Worm (Caenorhabditis elegans) whole organism, L2 larva: ENCODE results near the gene F23H12.3.

Experiments used
- C34F6.9 ChIP-seq: fragments of 150-350 bp; optimal IDR thresholded peaks from 2 replicates; lab custom pipeline; 2014; ENCODE audit warnings: missing biosample characterization, missing genetic modification characterization
- F13H6.1 ChIP-seq: sonication (generic microtip); optimal IDR thresholded peaks from 2 replicates; lab custom pipeline; 2016; ENCODE audit warnings: missing genetic modification characterization, missing compliant biosample characterization
- Y55F3AM.14 ChIP-seq: fragments of 200-800 bp; sonication (Bioruptor generic); optimal IDR thresholded peaks from 2 replicates; lab custom pipeline; 2018; ENCODE audit warnings: mild to moderate bottlenecking, missing genetic modification characterization, missing compliant biosample characterization
- ZK546.5 ChIP-seq: sonication (generic microtip); optimal IDR thresholded peaks from 2 replicates; lab custom pipeline; 2017; ENCODE audit warnings: missing biosample characterization, missing genetic modification characterization
- alr-1 ChIP-seq: fragments of 150-350 bp; optimal IDR thresholded peaks from 2 replicates; lab custom pipeline; 2014; ENCODE audit warnings: missing biosample characterization, missing genetic modification characterization
- aly-2 ChIP-seq: fragments of 150-350 bp; optimal IDR thresholded peaks from 2 replicates; lab custom pipeline; 2014; ENCODE audit warnings: missing biosample characterization, missing genetic modification characterization
- ama-1 ChIP-seq: fragments of 150-350 bp; optimal IDR thresholded peaks from 2 replicates; lab custom pipeline; 2018; ENCODE audit warnings: inconsistent platforms
- blmp-1 ChIP-seq: sonication (generic microtip); optimal IDR thresholded peaks from 2 replicates; lab custom pipeline; 2017; ENCODE audit warnings: missing genetic modification characterization, mild to moderate bottlenecking, missing compliant biosample characterization, antibody characterized with exemption, moderate library complexity; ENCODE audit not compliant: insufficient read depth
- ceh-16 ChIP-seq: fragments of 150-350 bp; optimal IDR thresholded peaks from 2 replicates; lab custom pipeline; 2014; ENCODE audit warnings: missing biosample characterization, missing genetic modification characterization
- crh-2 ChIP-seq: sonication (generic microtip); optimal IDR thresholded peaks from 2 replicates; lab custom pipeline; 2017; ENCODE audit warnings: missing biosample characterization, missing genetic modification characterization
- dmd-4 ChIP-seq: sonication (generic microtip); optimal IDR thresholded peaks from 2 replicates; lab custom pipeline; 2017; ENCODE audit warnings: missing biosample characterization, missing genetic modification characterization
- elt-1 ChIP-seq: fragments of 150-350 bp; optimal IDR thresholded peaks from 2 replicates; lab custom pipeline; 2014; ENCODE audit warnings: missing biosample characterization, missing genetic modification characterization
- lin-11 ChIP-seq: fragments of 150-350 bp; sonication (generic microtip); optimal IDR thresholded peaks from 2 replicates; lab custom pipeline; 2014; ENCODE audit warnings: missing biosample characterization, missing genetic modification characterization, inconsistent platforms, mixed read lengths
- lin-39 ChIP-seq: fragments of 150-350 bp; optimal IDR thresholded peaks from 2 replicates; lab custom pipeline; 2014; ENCODE audit warnings: missing biosample characterization, missing genetic modification reagents, missing genetic modification characterization
- lsy-2 ChIP-seq, 2 experiments: fragments of 150-350 bp in 1 of 2; sonication (generic microtip) in 1 of 2; optimal IDR thresholded peaks; 2 replicates each; lab custom pipeline; 2014 to 2017; ENCODE audit warnings: missing biosample characterization in 2 of 2, missing genetic modification characterization in 2 of 2
- mab-5 ChIP-seq: fragments of 150-350 bp; optimal IDR thresholded peaks from 2 replicates; lab custom pipeline; 2014; ENCODE audit warnings: missing biosample characterization, missing genetic modification characterization
- nhr-10 ChIP-seq: sonication (generic microtip); optimal IDR thresholded peaks from 2 replicates; lab custom pipeline; 2017; ENCODE audit warnings: missing biosample characterization, missing genetic modification characterization
- nhr-12 ChIP-seq: fragments of 150-350 bp; optimal IDR thresholded peaks from 2 replicates; lab custom pipeline; 2014; ENCODE audit warnings: missing biosample characterization, missing genetic modification characterization
- nhr-129 ChIP-seq: fragments of 150-350 bp; optimal IDR thresholded peaks from 2 replicates; lab custom pipeline; 2014; ENCODE audit warnings: missing biosample characterization, missing genetic modification characterization
- nhr-21 ChIP-seq: fragments of 150-350 bp; optimal IDR thresholded peaks from 2 replicates; lab custom pipeline; 2014; ENCODE audit warnings: missing biosample characterization, missing genetic modification characterization
- nhr-23 ChIP-seq: fragments of 150-350 bp; optimal IDR thresholded peaks from 2 replicates; lab custom pipeline; 2014; ENCODE audit warnings: missing biosample characterization, missing genetic modification reagents, missing genetic modification characterization
- nhr-237 ChIP-seq: fragments of 150-350 bp; optimal IDR thresholded peaks from 2 replicates; lab custom pipeline; 2014; ENCODE audit warnings: missing biosample characterization, missing genetic modification characterization
- nhr-25 ChIP-seq: fragments of 150-350 bp; sonication (generic microtip); optimal IDR thresholded peaks from 3 replicates; lab custom pipeline; 2014; ENCODE audit warnings: missing biosample characterization, missing genetic modification characterization
- nhr-77 ChIP-seq: fragments of 150-350 bp; optimal IDR thresholded peaks from 2 replicates; lab custom pipeline; 2014; ENCODE audit warnings: missing biosample characterization, missing genetic modification characterization
- peb-1 ChIP-seq: fragments of 150-350 bp; optimal IDR thresholded peaks from 2 replicates; lab custom pipeline; 2014; ENCODE audit warnings: missing biosample characterization, missing genetic modification characterization
- sem-4 ChIP-seq: fragments of 150-350 bp; optimal IDR thresholded peaks from 2 replicates; lab custom pipeline; 2014; ENCODE audit warnings: missing biosample characterization, missing genetic modification reagents, missing genetic modification characterization
- skn-1 ChIP-seq: sonication (generic microtip); optimal IDR thresholded peaks from 2 replicates; lab custom pipeline; 2017; ENCODE audit warnings: missing biosample characterization, missing genetic modification characterization
- sma-3 ChIP-seq: sonication (generic microtip); optimal IDR thresholded peaks from 2 replicates; lab custom pipeline; 2016; ENCODE audit warnings: missing genetic modification reagents, missing genetic modification characterization, missing compliant biosample characterization
- sma-9 ChIP-seq, 2 experiments: fragments of 150-350 bp in 1 of 2; sonication (generic microtip) in 1 of 2; optimal IDR thresholded peaks; 2 replicates each; lab custom pipeline; 2014 to 2016; ENCODE audit warnings: missing genetic modification characterization in 2 of 2, mild to moderate bottlenecking in 1 of 2, missing biosample characterization in 1 of 2, missing compliant biosample characterization in 1 of 2, missing genetic modification reagents in 1 of 2, moderate library complexity in 1 of 2
- snpc-4 ChIP-seq: fragments of 150-350 bp; optimal IDR thresholded peaks from 2 replicates; lab custom pipeline; 2014; ENCODE audit warnings: missing biosample characterization, missing genetic modification characterization
- unc-55 ChIP-seq: fragments of 150-350 bp; sonication (generic microtip); optimal IDR thresholded peaks from 3 replicates; lab custom pipeline; 2014; ENCODE audit warnings: missing biosample characterization, missing genetic modification reagents, missing genetic modification characterization
- unc-62 ChIP-seq: fragments of 150-350 bp; optimal IDR thresholded peaks from 2 replicates; lab custom pipeline; 2014; ENCODE audit warnings: missing biosample characterization, missing genetic modification reagents, missing genetic modification characterization
- zag-1 ChIP-seq: fragments of 150-350 bp; optimal IDR thresholded peaks from 2 replicates; lab custom pipeline; 2014; ENCODE audit warnings: missing biosample characterization, missing genetic modification characterization
- ztf-1 ChIP-seq: fragments of 200-800 bp; sonication (Bioruptor generic); conservative IDR thresholded peaks from 2 replicates; pipeline ENCODE4 v1.3.6; 2022; ENCODE audit warnings: missing genetic modification characterization, missing compliant biosample characterization
- ztf-4 ChIP-seq: fragments of 150-350 bp; optimal IDR thresholded peaks from 2 replicates; lab custom pipeline; 2014; ENCODE audit warnings: missing biosample characterization, missing genetic modification characterization

F23H12.3 gene

DNA sequence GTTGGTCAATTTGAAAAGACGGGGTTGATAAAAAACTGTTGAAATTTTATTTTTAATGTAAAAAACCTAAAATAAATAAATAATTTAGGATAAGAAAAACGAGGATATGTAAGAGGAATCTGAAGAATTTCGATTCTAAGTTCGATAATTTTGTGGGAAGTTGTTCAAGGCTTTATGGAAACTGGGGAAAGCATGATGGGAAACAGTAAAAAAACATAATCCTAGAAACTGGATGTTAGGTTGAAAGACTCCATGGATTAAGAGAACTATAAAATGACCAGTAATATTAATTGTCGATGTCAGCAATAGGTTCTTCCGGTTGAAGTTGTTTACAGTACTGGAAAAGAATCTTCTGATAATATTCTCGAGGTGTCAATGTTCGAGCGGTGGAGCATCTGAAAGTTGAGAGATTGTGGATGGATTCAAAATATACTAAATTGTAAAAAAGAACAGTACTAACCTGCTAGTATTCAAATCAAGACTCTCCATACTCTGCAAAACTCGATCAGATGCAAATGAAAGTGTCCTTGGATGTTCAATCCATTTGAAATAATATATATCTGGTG lies 24.6 kb upstream of the F23H12.3 start:
- TF ChIP-seq nhr-237 (no peak), sma-9 (GFP tag; optimal IDR thresholded peaks at IDR 0.05; lab: Kevin White, UChicago) (peak; percentile 26), sma-9 (tag; optimal IDR thresholded peaks at IDR 0.05; lab: Kevin White, UChicago) (no peak), nhr-21 (peak; percentile 15), lsy-2 (tag; optimal IDR thresholded peaks at IDR 0.05; lab: Kevin White, UChicago) (peak in 1 of 2 experiments; percentile 18), nhr-23 (tag; lab: Kevin White, UChicago) (no peak), dmd-4 (tag; lab: Kevin White, UChicago) (no peak), unc-55 (no peak), nhr-25 (tag; lab: Kevin White, UChicago) (no peak)

DNA sequence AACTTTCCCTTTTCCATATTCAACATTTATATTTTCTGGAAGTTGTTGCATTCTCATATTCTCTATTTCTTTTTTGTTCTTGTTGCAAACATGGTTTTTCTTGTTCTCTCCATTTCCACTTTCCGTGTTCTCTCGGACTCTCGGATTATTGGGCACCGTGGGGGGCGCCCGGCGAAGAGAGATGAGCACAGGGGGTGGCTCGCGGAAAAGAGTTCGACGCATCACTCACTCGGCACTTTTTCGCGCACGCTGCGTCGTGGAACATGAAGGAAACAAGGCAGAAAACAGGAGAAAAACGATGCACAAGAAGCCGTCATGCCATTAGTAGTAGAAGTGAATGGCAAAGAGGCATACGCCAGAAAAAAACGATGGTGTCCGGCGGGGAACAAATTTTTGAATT lies 18.3 kb upstream of the F23H12.3 start:
- TF ChIP-seq aly-2 (tag; lab: Kevin White, UChicago): no peak
- no peak for TF ChIP-seq lin-39 (tag; lab: Kevin White, UChicago)
- no peak for TF ChIP-seq ztf-1 (GFP tag; lab: Robert Waterston, UW)
- TF ChIP-seq F13H6.1 (tag; lab: Kevin White, UChicago): no peak
- no peak for TF ChIP-seq elt-1
- no peak for TF ChIP-seq nhr-129
- no peak for TF ChIP-seq alr-1 (tag; lab: Kevin White, UChicago)
- no peak for TF ChIP-seq sem-4 (tag; lab: Kevin White, UChicago)
- no peak for TF ChIP-seq sma-3 (GFP tag; lab: Kevin White, UChicago)
- no peak for TF ChIP-seq nhr-12 (tag; lab: Kevin White, UChicago)
- TF ChIP-seq Y55F3AM.14 (GFP tag; lab: Kevin White, UChicago): no peak
- no peak for TF ChIP-seq nhr-77 (tag; lab: Kevin White, UChicago)
- no peak for TF ChIP-seq nhr-21
- TF ChIP-seq lin-11 (tag; lab: Kevin White, UChicago): no peak
- no peak for TF ChIP-seq zag-1 (tag; lab: Kevin White, UChicago)
- no peak for TF ChIP-seq ceh-16 (tag; lab: Kevin White, UChicago)
- peak; percentile 15 for TF ChIP-seq C34F6.9 (tag; lab: Kevin White, UChicago)
- TF ChIP-seq unc-55: peak; percentile 6
- TF ChIP-seq skn-1 (tag; lab: Kevin White, UChicago): no peak
- TF ChIP-seq ZK546.5 (tag; lab: Kevin White, UChicago): no peak
- TF ChIP-seq ztf-4: no peak
- TF ChIP-seq blmp-1 (tag; lab: Kevin White, UChicago): no peak
- peak; percentile 9 for TF ChIP-seq mab-5
- no peak for TF ChIP-seq nhr-23 (tag; lab: Kevin White, UChicago)
- TF ChIP-seq crh-2: no peak
- no peak for TF ChIP-seq peb-1 (tag; lab: Kevin White, UChicago)

DNA sequence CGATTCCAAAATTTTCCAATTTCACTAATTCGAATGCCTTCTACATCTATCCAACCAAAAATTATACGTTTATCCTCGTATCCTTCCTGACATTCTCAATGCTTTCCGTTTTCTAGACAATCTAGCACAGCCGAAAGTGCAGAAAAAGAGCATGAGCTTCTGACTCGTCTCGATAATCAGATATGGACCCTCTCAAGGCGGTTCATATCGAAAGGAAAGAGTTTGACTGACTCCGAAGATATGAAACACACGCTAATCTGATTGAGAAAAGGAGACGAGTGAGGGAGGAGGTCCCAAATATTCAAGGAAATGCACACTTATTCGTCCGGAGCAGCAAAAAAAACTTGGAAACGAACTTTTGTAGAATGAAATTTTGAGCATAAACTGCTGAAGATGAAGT lies 15.8 kb upstream of the F23H12.3 start:
- TF ChIP-seq F13H6.1 (tag; lab: Kevin White, UChicago): no peak
- TF ChIP-seq aly-2 (tag; lab: Kevin White, UChicago): no peak

DNA sequence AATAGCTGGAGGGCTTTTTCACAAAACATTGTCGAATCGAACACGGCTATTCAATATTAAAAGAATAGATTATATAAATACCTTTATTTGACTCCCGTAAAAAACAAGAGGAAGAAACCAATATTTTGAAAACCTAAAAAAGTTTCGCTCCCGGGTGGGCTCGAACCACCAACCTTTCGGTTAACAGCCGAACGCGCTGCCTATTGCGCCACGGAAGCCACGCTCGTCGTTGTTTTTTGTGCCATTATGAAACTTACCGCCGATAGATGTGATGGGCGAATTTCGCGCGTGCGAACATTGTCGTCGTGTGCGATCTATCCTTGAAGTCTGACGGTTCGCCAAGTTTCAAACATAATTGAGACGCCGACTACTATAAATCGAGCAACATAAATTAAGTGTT lies 13.1 kb upstream of the F23H12.3 start:
- TF ChIP-seq blmp-1 (tag; lab: Kevin White, UChicago) (no peak), unc-62 (GFP tag; lab: Kevin White, UChicago) (no peak), nhr-10 (tag; lab: Kevin White, UChicago) (no peak), crh-2 (peak; percentile 21), unc-55 (peak; percentile 41), lsy-2 (tag; optimal IDR thresholded peaks at IDR 0.05; lab: Kevin White, UChicago) (peak in 1 of 2 experiments; percentile 30), nhr-237 (no peak), nhr-25 (tag; lab: Kevin White, UChicago) (no peak), F13H6.1 (tag; lab: Kevin White, UChicago) (peak; percentile 15), ama-1 (lab: Kevin White, UChicago) (no peak), sma-9 (GFP tag; optimal IDR thresholded peaks at IDR 0.05; lab: Kevin White, UChicago) (peak; percentile 43), sma-9 (tag; optimal IDR thresholded peaks at IDR 0.05; lab: Kevin White, UChicago) (no peak), nhr-129 (peak; percentile 42), ztf-4 (no peak), snpc-4 (tag; lab: Kevin White, UChicago) (no peak), C34F6.9 (tag; lab: Kevin White, UChicago) (no peak), lin-39 (tag; lab: Kevin White, UChicago) (no peak), ZK546.5 (tag; lab: Kevin White, UChicago) (no peak)
